Worm (Caenorhabditis elegans) whole organism, L4 larva: Measurements from ENCODE around the gene T05H4.4.

ENCODE experiments used
- F26F4.8 ChIP-seq: fragments of 200-800 bp; sonication (Bioruptor generic); conservative IDR thresholded peaks from 2 replicates; pipeline ENCODE4 v1.3.6; 2022; ENCODE audit warnings: missing genetic modification characterization, missing compliant biosample characterization
- F37D6.2 ChIP-seq: sonication (generic microtip); optimal IDR thresholded peaks from 2 replicates; lab custom pipeline; 2016; ENCODE audit warnings: mild to moderate bottlenecking, missing genetic modification characterization, missing compliant biosample characterization
- F44E2.7 ChIP-seq: fragments of 200-800 bp; sonication (Bioruptor generic); IDR thresholded peaks from 2 replicates; pipeline ENCODE4 v2.1.2; 2022; ENCODE audit warnings: missing genetic modification characterization, missing compliant biosample characterization
- T20F7.1 ChIP-seq: fragments of 200-800 bp; sonication (Bioruptor generic); optimal IDR thresholded peaks from 2 replicates; lab custom pipeline; 2018; ENCODE audit warnings: mild to moderate bottlenecking, missing genetic modification characterization, missing compliant biosample characterization
- ZK546.5 ChIP-seq, 2 experiments: sonication (generic microtip); optimal IDR thresholded peaks; 2 replicates each; lab custom pipeline; 2017; ENCODE audit warnings: missing biosample characterization in 2 of 2, missing genetic modification characterization in 2 of 2
- ceh-32 ChIP-seq: sonication (generic microtip); optimal IDR thresholded peaks from 2 replicates; lab custom pipeline; 2016; ENCODE audit warnings: mild to moderate bottlenecking, missing genetic modification characterization, missing compliant biosample characterization; ENCODE audit not compliant: poor library complexity
- ceh-44 ChIP-seq: fragments of 200-800 bp; sonication (Bioruptor generic); IDR thresholded peaks from 2 replicates; pipeline ENCODE4 v1.3.6; 2022; ENCODE audit warnings: missing genetic modification reagents, missing genetic modification characterization, missing compliant biosample characterization
- ceh-62 ChIP-seq: sonication (generic microtip); optimal IDR thresholded peaks from 2 replicates; lab custom pipeline; 2017; ENCODE audit warnings: missing biosample characterization, missing genetic modification characterization
- daf-12 ChIP-seq: fragments of 150-350 bp; optimal IDR thresholded peaks from 2 replicates; lab custom pipeline; 2014; ENCODE audit warnings: missing biosample characterization, missing genetic modification reagents, missing genetic modification characterization
- daf-16 ChIP-seq, 3 experiments: sonication (generic microtip); optimal IDR thresholded peaks; 2 replicates each; lab custom pipeline; 2016 to 2017; ENCODE audit warnings: missing genetic modification characterization in 3 of 3, missing genetic modification reagents in 3 of 3, mild to moderate bottlenecking in 2 of 3, missing compliant biosample characterization in 2 of 3, missing biosample characterization in 1 of 3, moderate library complexity in 1 of 3
- dmd-6 ChIP-seq: fragments of 200-800 bp; sonication (Bioruptor generic); IDR thresholded peaks from 2 replicates; pipeline ENCODE4 v1.3.6; 2022; ENCODE audit warnings: missing genetic modification reagents, missing genetic modification characterization, missing compliant biosample characterization
- dve-1 ChIP-seq: sonication (generic microtip); optimal IDR thresholded peaks from 2 replicates; lab custom pipeline; 2017; ENCODE audit warnings: antibody characterized with exemption, mild to moderate bottlenecking, missing genetic modification characterization, missing compliant biosample characterization; ENCODE audit not compliant: insufficient read depth
- hlh-11 ChIP-seq: fragments of 200-800 bp; sonication (Bioruptor generic); optimal IDR thresholded peaks from 2 replicates; lab custom pipeline; 2018; ENCODE audit warnings: mild to moderate bottlenecking, missing genetic modification characterization, missing compliant biosample characterization
- hlh-30 ChIP-seq: sonication (generic microtip); optimal IDR thresholded peaks from 2 replicates; lab custom pipeline; 2017; ENCODE audit warnings: antibody characterized with exemption, mild to moderate bottlenecking, missing genetic modification characterization, missing compliant biosample characterization; ENCODE audit not compliant: insufficient read depth
- lim-7 ChIP-seq: fragments of 200-800 bp; sonication (Bioruptor generic); IDR thresholded peaks from 2 replicates; pipeline ENCODE4 v1.3.6; 2022; ENCODE audit warnings: missing genetic modification characterization, missing compliant biosample characterization
- lin-1 ChIP-seq: fragments of 200-800 bp; sonication (Bioruptor generic); IDR thresholded peaks from 2 replicates; pipeline ENCODE4 v1.3.6; 2022; ENCODE audit warnings: missing genetic modification reagents, missing genetic modification characterization, missing compliant biosample characterization
- lin-39 ChIP-seq: fragments of 150-350 bp; optimal IDR thresholded peaks from 2 replicates; lab custom pipeline; 2014; ENCODE audit warnings: missing biosample characterization, missing genetic modification reagents, missing genetic modification characterization
- lir-3 ChIP-seq: sonication (generic microtip); optimal IDR thresholded peaks from 2 replicates; lab custom pipeline; 2016; ENCODE audit warnings: mild to moderate bottlenecking, missing genetic modification characterization, missing compliant biosample characterization
- lsy-2 ChIP-seq, 2 experiments: fragments of 150-350 bp in 1 of 2; sonication (generic microtip) in 1 of 2; optimal IDR thresholded peaks; 2 replicates each; lab custom pipeline; 2014 to 2017; ENCODE audit warnings: missing biosample characterization in 2 of 2, missing genetic modification characterization in 2 of 2
- mdl-1 ChIP-seq, 2 experiments: fragments of 150-350 bp in 1 of 2; sonication (generic microtip) in 1 of 2; optimal IDR thresholded peaks; 2 replicates each; lab custom pipeline; 2014 to 2017; ENCODE audit warnings: missing biosample characterization in 2 of 2, missing genetic modification characterization in 2 of 2
- mep-1 ChIP-seq: fragments of 150-350 bp; sonication (generic microtip); optimal IDR thresholded peaks from 3 replicates; lab custom pipeline; 2014; ENCODE audit warnings: missing biosample characterization, missing genetic modification characterization
- mxl-2 ChIP-seq: fragments of 200-800 bp; sonication (Bioruptor generic); conservative IDR thresholded peaks from 2 replicates; pipeline ENCODE4 v1.3.6; 2022; ENCODE audit warnings: missing genetic modification reagents, missing genetic modification characterization, missing compliant biosample characterization
- mxl-3 ChIP-seq: fragments of 200-800 bp; sonication (Bioruptor generic); optimal IDR thresholded peaks from 2 replicates; lab custom pipeline; 2018; ENCODE audit warnings: mild to moderate bottlenecking, missing genetic modification characterization, missing compliant biosample characterization
- nhr-102 ChIP-seq: sonication (generic microtip); optimal IDR thresholded peaks from 2 replicates; lab custom pipeline; 2016; ENCODE audit warnings: mild to moderate bottlenecking, missing genetic modification characterization, moderate library complexity, missing compliant biosample characterization
- nhr-25 ChIP-seq: sonication (generic microtip); optimal IDR thresholded peaks from 2 replicates; lab custom pipeline; 2017; ENCODE audit warnings: missing genetic modification characterization, mild to moderate bottlenecking, missing compliant biosample characterization, antibody characterized with exemption, moderate library complexity, borderline replicate concordance; ENCODE audit not compliant: insufficient read depth
- nhr-28 ChIP-seq: fragments of 150-350 bp; optimal IDR thresholded peaks from 2 replicates; lab custom pipeline; 2014; ENCODE audit warnings: missing biosample characterization, missing genetic modification characterization
- nhr-48 ChIP-seq: sonication (generic microtip); optimal IDR thresholded peaks from 2 replicates; lab custom pipeline; 2016; ENCODE audit warnings: mild to moderate bottlenecking, missing genetic modification characterization, missing compliant biosample characterization
- nhr-6 ChIP-seq: fragments of 150-350 bp; optimal IDR thresholded peaks from 2 replicates; lab custom pipeline; 2014; ENCODE audit warnings: missing biosample characterization, missing genetic modification characterization
- nhr-76 ChIP-seq: fragments of 150-350 bp; optimal IDR thresholded peaks from 2 replicates; lab custom pipeline; 2014; ENCODE audit warnings: missing biosample characterization, missing genetic modification characterization
- nhr-77 ChIP-seq: fragments of 150-350 bp; optimal IDR thresholded peaks from 2 replicates; lab custom pipeline; 2014; ENCODE audit warnings: missing biosample characterization, missing genetic modification characterization
- php-3 ChIP-seq: fragments of 200-800 bp; sonication (Bioruptor generic); IDR thresholded peaks from 2 replicates; pipeline ENCODE4 v1.3.6; 2022; ENCODE audit warnings: missing genetic modification reagents, missing genetic modification characterization, missing compliant biosample characterization
- pqm-1 ChIP-seq: sonication (generic microtip); optimal IDR thresholded peaks from 2 replicates; lab custom pipeline; 2017; ENCODE audit warnings: missing biosample characterization, missing genetic modification characterization
- saeg-2 ChIP-seq: fragments of 200-800 bp; sonication (Bioruptor generic); IDR thresholded peaks from 2 replicates; pipeline ENCODE4 v1.3.6; 2022; ENCODE audit warnings: missing genetic modification reagents, missing genetic modification characterization, missing compliant biosample characterization
- set-16 ChIP-seq: fragments of 200-800 bp; sonication (Bioruptor generic); IDR thresholded peaks from 2 replicates; pipeline ENCODE4 v1.3.6; 2022; ENCODE audit warnings: missing genetic modification reagents, missing genetic modification characterization, missing compliant biosample characterization
- snpc-1.2 ChIP-seq: fragments of 200-800 bp; sonication (Bioruptor generic); IDR thresholded peaks from 2 replicates; pipeline ENCODE4 v1.3.6; 2022; ENCODE audit warnings: missing genetic modification reagents, missing genetic modification characterization, missing compliant biosample characterization
- tra-1 ChIP-seq: fragments of 200-800 bp; sonication (Bioruptor generic); IDR thresholded peaks from 2 replicates; pipeline ENCODE4 v1.3.6; 2022; ENCODE audit warnings: missing genetic modification reagents, missing genetic modification characterization, missing compliant biosample characterization
- unc-62 ChIP-seq, 3 experiments: fragments of 150-350 bp in 1 of 3; sonication (generic microtip); optimal IDR thresholded peaks in 2 of 3; peaks in 1 of 3; 1 replicate in 1 of 3; 2 replicates in 2 of 3; lab custom pipeline; 2014 to 2017; ENCODE audit warnings: missing biosample characterization in 3 of 3, missing genetic modification characterization in 3 of 3, missing genetic modification reagents in 3 of 3, missing genotype in 1 of 3

T05H4.4 gene

ce11 chrV:6413057-6413456, 25.6 kb upstream of the T05H4.4 start:
- TF ChIP-seq nhr-25 (tag; lab: Kevin White, UChicago), result no peak
- TF ChIP-seq pqm-1 (tag; lab: Kevin White, UChicago), result peak; percentile 97
- peak; percentile 78 for TF ChIP-seq lin-1 (GFP tag; lab: Robert Waterston, UW)
- TF ChIP-seq saeg-2 (GFP tag; lab: Robert Waterston, UW), result no peak
- no peak for TF ChIP-seq lsy-2 (tag; optimal IDR thresholded peaks at IDR 0.05; lab: Kevin White, UChicago)
- TF ChIP-seq mxl-3, result peak; percentile 57
- TF ChIP-seq hlh-11 (tag; lab: Kevin White, UChicago), result peak; percentile 85
- peak; percentile 87 for TF ChIP-seq nhr-28 (tag; lab: Kevin White, UChicago)
- peak; percentile 71 for TF ChIP-seq nhr-48 (tag; lab: Kevin White, UChicago)
- no peak for TF ChIP-seq nhr-77
- TF ChIP-seq dve-1, result peak; percentile 86
- TF ChIP-seq php-3 (GFP tag; lab: Robert Waterston, UW), result peak; percentile 70; the same call in 1 of the 2 replicates
- peak; percentile 72 for TF ChIP-seq nhr-102 (tag; lab: Kevin White, UChicago)
- TF ChIP-seq mdl-1 (tag; optimal IDR thresholded peaks at IDR 0.05; lab: Kevin White, UChicago), result peak in 1 of 2 experiments; percentile 46
- peak in 1 of 2 experiments; percentile 41 for TF ChIP-seq daf-16 (GFP tag; optimal IDR thresholded peaks at IDR 0.05; lab: Kevin White, UChicago)
- peak; percentile 52 for TF ChIP-seq daf-16 (tag; optimal IDR thresholded peaks at IDR 0.05; lab: Kevin White, UChicago)
- peak; percentile 90 for TF ChIP-seq dmd-6 (GFP tag; lab: Robert Waterston, UW)
- TF ChIP-seq tra-1 (GFP tag; lab: Robert Waterston, UW), result peak; percentile 80; the same call in 1 of the 2 replicates
- peak; percentile 35 for TF ChIP-seq T20F7.1 (GFP tag; lab: Kevin White, UChicago)
- no peak for TF ChIP-seq lim-7 (GFP tag; lab: Robert Waterston, UW)
- peak; percentile 30 for TF ChIP-seq mep-1 (tag; lab: Kevin White, UChicago)

ce11 chrV:6414469-6414868, 24.2 kb upstream of the T05H4.4 start:
- TF ChIP-seq hlh-11 (tag; lab: Kevin White, UChicago), result peak; percentile 28
- TF ChIP-seq nhr-28 (tag; lab: Kevin White, UChicago), result peak; percentile 60
- TF ChIP-seq dve-1, result peak; percentile 37
- no peak for TF ChIP-seq ceh-44 (GFP tag; lab: Robert Waterston, UW)
- TF ChIP-seq F44E2.7 (GFP tag; lab: Robert Waterston, UW), result no peak
- TF ChIP-seq daf-16 (GFP tag; optimal IDR thresholded peaks at IDR 0.05; lab: Kevin White, UChicago), result no peak
- peak; percentile 40 for TF ChIP-seq daf-16 (tag; optimal IDR thresholded peaks at IDR 0.05; lab: Kevin White, UChicago)
- peak; percentile 60 for TF ChIP-seq dmd-6 (GFP tag; lab: Robert Waterston, UW)
- TF ChIP-seq php-3 (GFP tag; lab: Robert Waterston, UW), result 0 out of 2 replicates have a peak, but pooled peaks have one; percentile 42
- peak; percentile 69 for TF ChIP-seq pqm-1 (tag; lab: Kevin White, UChicago)
- no peak for TF ChIP-seq F26F4.8
- TF ChIP-seq saeg-2 (GFP tag; lab: Robert Waterston, UW), result no peak

- TF ChIP-seq lir-3 (tag; lab: Kevin White, UChicago) (no peak), unc-62 (GFP tag; optimal IDR thresholded peaks at IDR 0.05 in 1 of 2; lab: Kevin White, UChicago) (peak in 1 of 2 experiments; percentile 93), unc-62 (tag; optimal IDR thresholded peaks at IDR 0.05; lab: Kevin White, UChicago) (no peak)
Observed at ce11 chrV:6414985-6415384, 23.7 kb upstream of the T05H4.4 start, which contains the start of gene cht-6. Gene cht-6, plus strand, starts transcription at chrV:6414993.

- TF ChIP-seq mxl-2 (no peak), ZK546.5 (tag; optimal IDR thresholded peaks at IDR 0.05; lab: Kevin White, UChicago) (no peak), ceh-32 (tag; lab: Kevin White, UChicago) (no peak), tra-1 (GFP tag; lab: Robert Waterston, UW) (no peak), lin-39 (tag; lab: Kevin White, UChicago) (no peak), snpc-1.2 (no peak), nhr-76 (tag; lab: Kevin White, UChicago) (no peak), nhr-6 (tag; lab: Kevin White, UChicago) (no peak), hlh-30 (tag; lab: Kevin White, UChicago) (no peak), T20F7.1 (GFP tag; lab: Kevin White, UChicago) (no peak), set-16 (GFP tag; lab: Robert Waterston, UW) (no peak), daf-12 (tag; lab: Kevin White, UChicago) (no peak), ceh-62 (tag; lab: Kevin White, UChicago) (no peak), F37D6.2 (tag; lab: Kevin White, UChicago) (no peak)
Observed at ce11 chrV:6424055-6424454, 14.6 kb upstream of the T05H4.4 start, which contains the start of gene urb-1. Gene urb-1, minus strand, starts transcription at chrV:6424155.
